Fruit fly (Drosophila melanogaster) whole organism, embryonic: ENCODE results near the gene meigo.

Source experiments
- Aef1 ChIP-seq: fragments of 200-800 bp; sonication (Bioruptor generic); IDR thresholded peaks from 3 replicates; pipeline ENCODE4 v1.3.6; 2022; ENCODE audit warnings: missing biosample characterization, missing genetic modification characterization
- C15 ChIP-seq: fragments of 200-800 bp; sonication (Bioruptor generic); IDR thresholded peaks from 3 replicates; pipeline ENCODE4 v1.3.6; 2022; ENCODE audit warnings: missing biosample characterization, missing genetic modification characterization
- CG11456 ChIP-seq: fragments of 200-800 bp; sonication (Bioruptor generic); IDR thresholded peaks from 3 replicates; pipeline ENCODE4 v1.3.6; 2022; ENCODE audit warnings: missing biosample characterization, missing genetic modification characterization
- CG13624 ChIP-seq: fragments of 200-800 bp; sonication (Bioruptor generic); optimal IDR thresholded peaks from 2 replicates; lab custom pipeline; 2016; ENCODE audit warnings: missing biosample characterization, missing genetic modification characterization
- CG14014 ChIP-seq: fragments of 200-800 bp; sonication (Bioruptor generic); IDR thresholded peaks from 2 replicates; pipeline ENCODE4 v1.3.6; 2022; ENCODE audit warnings: missing biosample characterization, missing genetic modification characterization
- CG14710 ChIP-seq: fragments of 200-800 bp; sonication (Bioruptor generic); optimal IDR thresholded peaks from 3 replicates; lab custom pipeline; 2019; ENCODE audit warnings: missing biosample characterization, mild to moderate bottlenecking, missing genetic modification characterization, moderate library complexity
- CG14860 ChIP-seq: fragments of 200-800 bp; sonication (Bioruptor generic); IDR thresholded peaks from 3 replicates; pipeline ENCODE4 v1.3.6; 2022; ENCODE audit warnings: missing biosample characterization, missing genetic modification characterization; ENCODE audit not compliant: partially characterized antibody
- CG16779 ChIP-seq: fragments of 200-800 bp; sonication (Bioruptor generic); IDR thresholded peaks from 2 replicates; pipeline ENCODE4 v1.3.6; 2022; ENCODE audit warnings: missing biosample characterization, missing genetic modification characterization
- CG17802 ChIP-seq: fragments of 200-800 bp; sonication (Bioruptor generic); optimal IDR thresholded peaks from 2 replicates; lab custom pipeline; 2018; ENCODE audit warnings: missing biosample characterization, mild to moderate bottlenecking, missing genetic modification characterization, moderate library complexity
- CG31365 ChIP-seq: fragments of 200-800 bp; sonication (Bioruptor generic); optimal IDR thresholded peaks from 2 replicates; lab custom pipeline; 2018; ENCODE audit warnings: missing biosample characterization, mild to moderate bottlenecking, missing genetic modification characterization
- CG4820 ChIP-seq: fragments of 200-800 bp; sonication (Bioruptor generic); optimal IDR thresholded peaks from 3 replicates; lab custom pipeline; 2016; ENCODE audit warnings: missing biosample characterization, missing genetic modification characterization
- CG5245 ChIP-seq: fragments of 200-800 bp; sonication (Bioruptor generic); optimal IDR thresholded peaks from 3 replicates; lab custom pipeline; 2016; ENCODE audit warnings: missing biosample characterization, missing genetic modification characterization
- CG7786 ChIP-seq: fragments of 200-800 bp; sonication (Bioruptor generic); optimal IDR thresholded peaks from 2 replicates; lab custom pipeline; 2016; ENCODE audit warnings: missing biosample characterization, missing genetic modification characterization
- CG7839 ChIP-seq: fragments of 200-800 bp; sonication (Bioruptor generic); optimal IDR thresholded peaks from 3 replicates; lab custom pipeline; 2018; ENCODE audit warnings: missing biosample characterization, mild to moderate bottlenecking, missing genetic modification characterization, moderate library complexity
- CG8089 ChIP-seq: fragments of 200-800 bp; sonication (Bioruptor generic); optimal IDR thresholded peaks from 3 replicates; lab custom pipeline; 2016; ENCODE audit warnings: missing biosample characterization, missing genetic modification characterization
- CG8388 ChIP-seq: fragments of 200-800 bp; sonication (Bioruptor generic); optimal IDR thresholded peaks from 2 replicates; lab custom pipeline; 2019; ENCODE audit warnings: missing biosample characterization, mild to moderate bottlenecking, missing genetic modification characterization, moderate library complexity
- CG8944 ChIP-seq: fragments of 200-800 bp; sonication (Bioruptor generic); optimal IDR thresholded peaks from 3 replicates; lab custom pipeline; 2016; ENCODE audit warnings: missing biosample characterization, missing genetic modification characterization
- CkIIα-i1 ChIP-seq: fragments of 200-800 bp; sonication (Bioruptor generic); IDR thresholded peaks from 2 replicates; pipeline ENCODE4 v1.3.6; 2022; ENCODE audit warnings: missing biosample characterization, missing genetic modification characterization
- Deaf1 ChIP-seq: fragments of 200-800 bp; optimal IDR thresholded peaks from 3 replicates; lab custom pipeline; 2019; ENCODE audit warnings: missing biosample characterization, mild to moderate bottlenecking, missing genetic modification characterization, moderate library complexity
- Doc2 ChIP-seq: fragments of 200-800 bp; sonication (Bioruptor generic); IDR thresholded peaks from 2 replicates; pipeline ENCODE4 v1.3.6; 2022; ENCODE audit warnings: missing biosample characterization, missing genetic modification characterization
- Dp ChIP-seq: fragments of 200-800 bp; sonication (Bioruptor generic); optimal IDR thresholded peaks from 2 replicates; lab custom pipeline; 2018; ENCODE audit warnings: missing biosample characterization, mild to moderate bottlenecking, missing genetic modification characterization, moderate library complexity
- GATAe ChIP-seq: fragments of 200-800 bp; sonication (Bioruptor generic); conservative IDR thresholded peaks from 2 replicates; pipeline ENCODE4 v1.3.6; 2022; ENCODE audit warnings: missing biosample characterization, missing genetic modification characterization
- Gsc ChIP-seq: fragments of 200-800 bp; sonication (Bioruptor generic); IDR thresholded peaks from 2 replicates; pipeline ENCODE4 v1.3.6; 2022; ENCODE audit warnings: missing biosample characterization, missing genetic modification characterization
- HLH54F ChIP-seq: fragments of 200-800 bp; sonication (Bioruptor generic); optimal IDR thresholded peaks from 3 replicates; lab custom pipeline; 2016; ENCODE audit warnings: missing biosample characterization, missing genetic modification characterization
- Hand ChIP-seq: fragments of 200-800 bp; sonication (Bioruptor generic); optimal IDR thresholded peaks from 2 replicates; lab custom pipeline; 2017; ENCODE audit warnings: mild to moderate bottlenecking, missing biosample characterization, missing genetic modification reagents, missing genetic modification characterization
- HmgZ ChIP-seq: fragments of 200-800 bp; sonication (Bioruptor generic); optimal IDR thresholded peaks from 2 replicates; lab custom pipeline; 2018; ENCODE audit warnings: missing biosample characterization, mild to moderate bottlenecking, missing genetic modification characterization
- Hr51 ChIP-seq, 2 experiments: fragments of 200-800 bp; sonication (Bioruptor generic); optimal IDR thresholded peaks; 2 replicates in 1 of 2; 3 replicates in 1 of 2; lab custom pipeline; 2016 to 2018; ENCODE audit warnings: missing biosample characterization in 2 of 2, missing genetic modification characterization in 2 of 2, mild to moderate bottlenecking in 1 of 2, moderate library complexity in 1 of 2
- MESR4 ChIP-seq: fragments of 200-800 bp; sonication (Bioruptor generic); optimal IDR thresholded peaks from 2 replicates; lab custom pipeline; 2018; ENCODE audit warnings: missing biosample characterization, mild to moderate bottlenecking, missing genetic modification characterization, moderate library complexity
- Mad ChIP-seq: fragments of 200-800 bp; sonication (Bioruptor generic); optimal IDR thresholded peaks from 2 replicates; lab custom pipeline; 2016; ENCODE audit warnings: missing biosample characterization, missing genetic modification characterization
- Med ChIP-seq: fragments of 200-800 bp; sonication (Bioruptor generic); peaks from one replicate; lab custom pipeline; 2016; ENCODE audit warnings: missing biosample characterization, missing genetic modification characterization, mild to moderate bottlenecking, inconsistent platforms, moderate library complexity
- Meics ChIP-seq: fragments of 200-800 bp; sonication (Bioruptor generic); optimal IDR thresholded peaks from 2 replicates; lab custom pipeline; 2017; ENCODE audit warnings: missing biosample characterization, mild to moderate bottlenecking, missing genetic modification characterization
- Sry-δ ChIP-seq: fragments of 200-800 bp; sonication (Bioruptor generic); optimal IDR thresholded peaks from 2 replicates; lab custom pipeline; 2016; ENCODE audit warnings: missing biosample characterization, missing genetic modification characterization
- Tbp ChIP-seq: fragments of >200 bp; optimal IDR thresholded peaks from 2 replicates; lab custom pipeline; 2018; ENCODE audit warnings: missing biosample characterization, missing genetic modification characterization
- abd-A ChIP-seq: fragments of 200-800 bp; sonication (Bioruptor generic); optimal IDR thresholded peaks from 3 replicates; lab custom pipeline; 2019; ENCODE audit warnings: missing biosample characterization, mild to moderate bottlenecking, missing genetic modification characterization, moderate library complexity
- al ChIP-seq: fragments of 200-800 bp; sonication (Bioruptor generic); IDR thresholded peaks from 2 replicates; pipeline ENCODE4 v1.3.6; 2022; ENCODE audit warnings: missing biosample characterization, missing genetic modification characterization
- amos ChIP-seq: fragments of 200-800 bp; sonication (Bioruptor generic); IDR thresholded peaks from 2 replicates; pipeline ENCODE4 v1.3.6; 2022; ENCODE audit warnings: missing biosample characterization, missing genetic modification characterization; ENCODE audit not compliant: partially characterized antibody
- ase ChIP-seq: fragments of 200-800 bp; sonication (Bioruptor generic); IDR thresholded peaks from 3 replicates; pipeline ENCODE4 v1.3.6; 2022; ENCODE audit warnings: missing biosample characterization, missing genetic modification characterization
- bcd ChIP-seq: fragments of 200-800 bp; sonication (Bioruptor generic); optimal IDR thresholded peaks from 2 replicates; lab custom pipeline; 2017; ENCODE audit warnings: missing biosample characterization, mild to moderate bottlenecking, missing genetic modification characterization
- bsh ChIP-seq, 2 experiments: fragments of 200-800 bp; sonication (Bioruptor generic); optimal IDR thresholded peaks; 2 replicates each; lab custom pipeline; 2017 to 2018; ENCODE audit warnings: mild to moderate bottlenecking in 2 of 2, missing biosample characterization in 2 of 2, missing genetic modification characterization in 2 of 2, moderate library complexity in 1 of 2
- fru ChIP-seq: fragments of >200 bp; optimal IDR thresholded peaks from 2 replicates; lab custom pipeline; 2017
- klu ChIP-seq: fragments of 200-800 bp; sonication (Bioruptor generic); IDR thresholded peaks from 2 replicates; pipeline ENCODE4 v1.3.6; 2022; ENCODE audit warnings: missing biosample characterization, missing genetic modification characterization
- mirr ChIP-seq: fragments of 200-800 bp; sonication (Bioruptor generic); optimal IDR thresholded peaks from 3 replicates; lab custom pipeline; 2018; ENCODE audit warnings: missing biosample characterization, mild to moderate bottlenecking, missing genetic modification characterization
- mld ChIP-seq: fragments of 200-800 bp; sonication (Bioruptor generic); IDR thresholded peaks from 3 replicates; pipeline ENCODE4 v1.3.6; 2022; ENCODE audit warnings: missing biosample characterization, missing genetic modification characterization; ENCODE audit not compliant: partially characterized antibody
- sc ChIP-seq, 3 experiments: fragments of >200 bp in 2 of 3; fragments of 200-800 bp in 1 of 3; sonication (Bioruptor generic) in 1 of 3; optimal IDR thresholded peaks; 2 replicates in 2 of 3; 3 replicates in 1 of 3; lab custom pipeline; 2017; ENCODE audit warnings: mild to moderate bottlenecking in 1 of 3, missing biosample characterization in 1 of 3, missing genetic modification characterization in 1 of 3, missing genetic modification reagents in 1 of 3
- sima ChIP-seq: fragments of 200-800 bp; sonication (Bioruptor generic); optimal IDR thresholded peaks from 2 replicates; lab custom pipeline; 2016; ENCODE audit warnings: missing biosample characterization, missing genetic modification characterization
- sqz ChIP-seq: fragments of 200-800 bp; sonication (Bioruptor generic); optimal IDR thresholded peaks from 3 replicates; lab custom pipeline; 2018; ENCODE audit warnings: missing biosample characterization, mild to moderate bottlenecking, missing genetic modification characterization
- tap ChIP-seq: fragments of 200-800 bp; optimal IDR thresholded peaks from 3 replicates; lab custom pipeline; 2019; ENCODE audit warnings: missing biosample characterization, mild to moderate bottlenecking, missing genetic modification characterization, moderate library complexity
- tup ChIP-seq: fragments of 200-800 bp; sonication (Bioruptor generic); optimal IDR thresholded peaks from 2 replicates; lab custom pipeline; 2016; ENCODE audit warnings: missing biosample characterization, mild to moderate bottlenecking, missing genetic modification characterization, moderate library complexity

Gene meigo

dm6 chr3R:21184373-21185132 is 46.5 kb downstream of the meigo start (continued):
- TF ChIP-seq CG14710 (peak; percentile 55), bcd (GFP tag; lab: Kevin White, UChicago) (peak; percentile 78), C15 (0 out of 3 replicates have a peak, but pooled peaks have one; percentile 30), CG14014 (GFP tag; lab: Robert Waterston, UW) (peak; percentile 66), CG7786 (GFP tag; lab: Kevin White, UChicago) (peak; percentile 57), Hand (GFP tag; lab: Kevin White, UChicago) (no peak), Dp (GFP tag; lab: Kevin White, UChicago) (peak; percentile 96), mirr (GFP tag; lab: Kevin White, UChicago) (peak; percentile 76), CG31365 (tag; lab: Kevin White, UChicago) (peak; percentile 99), HLH54F (GFP tag; lab: Kevin White, UChicago) (peak; percentile 77), sqz (GFP tag; lab: Kevin White, UChicago) (peak; percentile 79), CG7839 (tag; lab: Kevin White, UChicago) (peak; percentile 73), tup (GFP tag; lab: Kevin White, UChicago) (peak; percentile 23), CG11456 (peak; percentile 92), CG4820 (peak; percentile 71), Aef1 (GFP tag; lab: Robert Waterston, UW) (peak; percentile 63; the same call in 2 of the 3 replicates), fru (lab: Kevin White, UChicago) (no peak), Deaf1 (tag; lab: Kevin White, UChicago) (no peak), Tbp (GFP tag; lab: Kevin White, UChicago) (no peak), Meics (GFP tag; lab: Kevin White, UChicago) (peak; percentile 80), ase (GFP tag; lab: Robert Waterston, UW) (peak; percentile 70; the same call in 2 of the 3 replicates), CG8089 (peak; percentile 80), Hr51 (GFP tag; optimal IDR thresholded peaks at IDR 0.05; lab: Kevin White, UChicago) (peak; percentile 63 to 73), abd-A (tag; lab: Kevin White, UChicago) (no peak), Gsc (GFP tag; lab: Robert Waterston, UW) (no peak), amos (GFP tag; lab: Robert Waterston, UW) (peak; percentile 24; the same call in 1 of the 2 replicates), MESR4 (GFP tag; lab: Kevin White, UChicago) (no peak), Mad (GFP tag; lab: Kevin White, UChicago) (peak; percentile 88), CG14860 (GFP tag; lab: Robert Waterston, UW) (no peak), sc (optimal IDR thresholded peaks at IDR 0.05; lab: Kevin White, UChicago) (no peak), sc (GFP tag; optimal IDR thresholded peaks at IDR 0.05; lab: Kevin White, UChicago) (peak; percentile 50), sima (GFP tag; lab: Kevin White, UChicago) (peak; percentile 33), klu (peak; percentile 60; the same call in 1 of the 2 replicates), GATAe (GFP tag; lab: Robert Waterston, UW) (0 out of 2 replicates have a peak, but pooled peaks have one; percentile 11), bsh (GFP tag; optimal IDR thresholded peaks at IDR 0.05; lab: Kevin White, UChicago) (peak in 1 of 2 experiments; percentile 59), mld (GFP tag; lab: Robert Waterston, UW) (no peak), CG8388 (peak; percentile 26), Doc2 (GFP tag; lab: Robert Waterston, UW) (no peak), CG13624 (GFP tag; lab: Kevin White, UChicago) (peak; percentile 77), CkIIα-i1 (GFP tag; lab: Robert Waterston, UW) (no peak), tap (tag; lab: Kevin White, UChicago) (no peak), Med (peak; percentile 98), CG8944 (peak; percentile 76), CG5245 (peak; percentile 77), CG16779 (GFP tag; lab: Robert Waterston, UW) (peak; percentile 55; the same call in 1 of the 2 replicates), HmgZ (tag; lab: Kevin White, UChicago) (peak; percentile 83), al (GFP tag; lab: Robert Waterston, UW) (0 out of 2 replicates have a peak, but pooled peaks have one; percentile 14), Sry-δ (GFP tag; lab: Kevin White, UChicago) (peak; percentile 27), CG17802 (tag; lab: Kevin White, UChicago) (peak; percentile 63)
